Worm (Caenorhabditis elegans): Measurements from ENCODE around the gene Y62H9A.12.
A peak's percentile ranks its signal among the peaks of the same experiment; 100 is the strongest.

The Y62H9A.12 gene

DNA sequence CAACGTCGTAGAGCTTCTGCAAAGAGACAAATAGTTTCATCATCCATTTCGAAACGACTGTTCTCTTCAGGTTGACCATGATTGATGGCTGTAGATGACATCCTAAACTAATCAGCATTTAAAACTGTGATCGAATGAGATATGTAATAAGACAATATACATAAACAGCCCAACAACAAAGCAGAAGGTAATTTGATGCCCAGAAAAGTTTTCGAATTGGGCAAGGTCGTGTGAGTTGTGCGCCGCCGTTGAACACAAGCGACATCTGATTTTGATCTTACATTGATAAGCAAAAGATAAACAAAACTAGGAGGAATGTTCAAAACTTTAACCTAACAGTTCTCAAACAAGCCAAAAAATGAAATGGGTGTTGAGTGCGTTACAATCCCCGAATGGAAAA is 28.3 kb upstream of the Y62H9A.12 start, which contains the start of gene Y62H9A.7:
Gene Y62H9A.7, minus strand, starts transcription at position 101 of the 400 bp plus-strand sequence.
- TF ChIP-seq ZK546.5 (tag; optimal IDR thresholded peaks at IDR 0.05) (no peak), ama-1 (optimal IDR thresholded peaks at IDR 0.05) (no peak), ztf-4 (tag; optimal IDR thresholded peaks at IDR 0.05) (no peak), nhr-6 (tag; optimal IDR thresholded peaks at IDR 0.05) (no peak), mab-5 (tag; optimal IDR thresholded peaks at IDR 0.05) (no peak), nhr-12 (tag; optimal IDR thresholded peaks at IDR 0.05) (no peak), ztf-1 (GFP tag; conservative IDR thresholded peaks at IDR 0.05) (no peak), nhr-77 (tag; optimal IDR thresholded peaks at IDR 0.05) (no peak), Y55F3AM.14 (GFP tag; optimal IDR thresholded peaks at IDR 0.05) (no peak), ztf-11 (tag; optimal IDR thresholded peaks at IDR 0.05) (no peak), R02D3.7 (tag; optimal IDR thresholded peaks at IDR 0.05) (no peak), sma-9 (GFP tag; optimal IDR thresholded peaks at IDR 0.05) (no peak), sma-9 (tag; optimal IDR thresholded peaks at IDR 0.05) (no peak)

DNA sequence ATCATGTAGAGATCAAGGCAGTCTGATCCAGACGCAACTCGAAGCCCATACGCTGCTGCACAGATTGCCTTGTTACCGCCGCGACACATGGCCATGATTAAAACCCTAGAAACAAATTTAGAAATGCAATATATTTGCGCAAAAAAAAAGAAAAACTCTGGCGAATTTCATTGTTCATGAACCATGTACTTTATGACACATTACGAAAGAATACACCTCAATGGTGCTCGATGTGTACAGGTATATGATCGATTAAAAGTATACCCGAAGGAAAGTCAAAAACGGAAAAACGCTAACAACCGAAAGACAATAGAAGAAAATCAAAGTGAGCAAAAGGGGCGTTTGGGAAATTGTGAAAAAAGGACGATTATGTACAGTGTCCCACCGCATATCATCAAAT is 21.6 kb upstream of the Y62H9A.12 start, which contains the start of gene Y62H9A.8:
Gene Y62H9A.8, minus strand, starts transcription at position 101 of the 400 bp plus-strand sequence.
- no peak for TF ChIP-seq nhr-21 (tag; optimal IDR thresholded peaks at IDR 0.05)
- TF ChIP-seq ZK546.5 (tag; optimal IDR thresholded peaks at IDR 0.05): no peak
- TF ChIP-seq alr-1 (tag; optimal IDR thresholded peaks at IDR 0.05): no peak
- no peak for TF ChIP-seq ama-1 (optimal IDR thresholded peaks at IDR 0.05)
- TF ChIP-seq C34F6.9 (tag; optimal IDR thresholded peaks at IDR 0.05): no peak
- TF ChIP-seq fos-1 (tag; optimal IDR thresholded peaks at IDR 0.05): no peak
- no peak for TF ChIP-seq mab-5 (tag; optimal IDR thresholded peaks at IDR 0.05)
- TF ChIP-seq Y55F3AM.14 (GFP tag; optimal IDR thresholded peaks at IDR 0.05): no peak
- TF ChIP-seq mdl-1 (tag; optimal IDR thresholded peaks at IDR 0.05): no peak
- TF ChIP-seq dmd-4 (tag; optimal IDR thresholded peaks at IDR 0.05): no peak
- no peak for TF ChIP-seq zag-1 (tag; optimal IDR thresholded peaks at IDR 0.05)
- no peak for TF ChIP-seq crh-2 (tag; optimal IDR thresholded peaks at IDR 0.05)
- no peak for TF ChIP-seq ceh-16 (tag; optimal IDR thresholded peaks at IDR 0.05)
- TF ChIP-seq snpc-4 (tag; optimal IDR thresholded peaks at IDR 0.05): no peak

DNA sequence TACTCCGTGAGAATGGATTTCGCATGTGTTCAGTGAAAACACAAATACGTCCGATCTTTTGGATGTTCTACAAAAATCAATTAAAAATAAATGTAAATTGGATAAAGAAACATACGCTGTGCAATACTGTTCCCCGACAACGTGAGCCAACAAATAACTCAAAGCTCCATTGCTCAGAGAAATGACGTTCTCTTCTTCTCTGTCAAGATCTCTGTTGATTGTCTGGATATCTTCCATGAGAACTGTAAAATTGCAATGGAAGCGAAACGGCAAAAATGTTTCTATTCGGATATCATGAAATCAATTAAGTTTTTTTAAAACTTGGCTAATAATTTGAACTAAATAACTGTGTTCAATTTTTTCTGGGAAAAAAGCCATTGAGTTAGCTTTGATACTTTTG is 17.2 kb upstream of the Y62H9A.12 start:
- TF ChIP-seq crh-2 (tag; optimal IDR thresholded peaks at IDR 0.05): no peak
- TF ChIP-seq ama-1 (optimal IDR thresholded peaks at IDR 0.05): no peak
- no peak for TF ChIP-seq nhr-21 (tag; optimal IDR thresholded peaks at IDR 0.05)
- TF ChIP-seq lin-39 (tag; optimal IDR thresholded peaks at IDR 0.05): no peak
- no peak for TF ChIP-seq Y55F3AM.14 (GFP tag; optimal IDR thresholded peaks at IDR 0.05)
- no peak for TF ChIP-seq zag-1 (tag; optimal IDR thresholded peaks at IDR 0.05)
- TF ChIP-seq mdl-1 (tag; optimal IDR thresholded peaks at IDR 0.05): no peak
- TF ChIP-seq unc-39 (tag; optimal IDR thresholded peaks at IDR 0.05): no peak
- no peak for TF ChIP-seq nhr-6 (tag; optimal IDR thresholded peaks at IDR 0.05)
- TF ChIP-seq alr-1 (tag; optimal IDR thresholded peaks at IDR 0.05): no peak
- TF ChIP-seq lsy-2 (tag; optimal IDR thresholded peaks at IDR 0.05): no peak
- TF ChIP-seq lin-13 (GFP tag; optimal IDR thresholded peaks at IDR 0.05): no peak
- TF ChIP-seq lin-11 (tag; optimal IDR thresholded peaks at IDR 0.05): no peak
- no peak for TF ChIP-seq elt-1 (tag; optimal IDR thresholded peaks at IDR 0.05)
- TF ChIP-seq nhr-23 (tag; optimal IDR thresholded peaks at IDR 0.05): no peak
- TF ChIP-seq blmp-1 (tag; optimal IDR thresholded peaks at IDR 0.05; ENCODE audit: insufficient read depth): no peak
- no peak for TF ChIP-seq snpc-4 (tag; optimal IDR thresholded peaks at IDR 0.05)
- no peak for TF ChIP-seq egl-27 (tag; optimal IDR thresholded peaks at IDR 0.05)
- no peak for TF ChIP-seq mab-5 (tag; optimal IDR thresholded peaks at IDR 0.05)
- TF ChIP-seq ztf-11 (tag; optimal IDR thresholded peaks at IDR 0.05): no peak

DNA sequence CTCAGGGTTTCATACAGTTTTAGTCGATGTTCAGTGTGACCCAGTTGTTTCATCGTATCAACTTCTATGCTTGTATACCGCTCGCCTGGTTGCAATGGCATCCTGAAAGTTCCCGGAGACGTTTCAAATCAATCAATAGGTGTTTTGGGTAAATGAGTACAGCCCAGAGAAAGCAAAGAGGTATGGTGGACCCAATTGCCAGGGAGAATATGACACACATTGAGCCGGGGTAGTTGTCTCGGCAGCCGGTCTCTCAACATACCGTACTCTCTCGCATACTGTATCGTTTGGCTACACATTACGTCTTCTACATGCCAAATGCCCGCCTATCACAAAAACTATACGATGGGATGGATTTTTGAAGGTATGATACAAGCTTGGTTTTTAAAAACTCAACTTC is 15.9 kb upstream of the Y62H9A.12 start, which contains the start of gene Y62H9A.9:
Gene Y62H9A.9, minus strand, starts transcription at position 101 of the 400 bp plus-strand sequence.
- TF ChIP-seq lin-39 (tag; optimal IDR thresholded peaks at IDR 0.05): no peak
- no peak for TF ChIP-seq blmp-1 (tag; optimal IDR thresholded peaks at IDR 0.05; ENCODE audit: insufficient read depth)
- TF ChIP-seq lin-11 (tag; optimal IDR thresholded peaks at IDR 0.05): no peak
- TF ChIP-seq lin-13 (GFP tag; optimal IDR thresholded peaks at IDR 0.05): no peak
- no peak for TF ChIP-seq mdl-1 (tag; optimal IDR thresholded peaks at IDR 0.05)
- TF ChIP-seq skn-1 (tag; optimal IDR thresholded peaks at IDR 0.05): no peak
- no peak for TF ChIP-seq dmd-4 (tag; optimal IDR thresholded peaks at IDR 0.05)
- no peak for TF ChIP-seq nhr-6 (tag; optimal IDR thresholded peaks at IDR 0.05)
- TF ChIP-seq nhr-77 (tag; optimal IDR thresholded peaks at IDR 0.05): no peak
- TF ChIP-seq unc-55 (GFP tag; optimal IDR thresholded peaks at IDR 0.05): no peak
- no peak for TF ChIP-seq fos-1 (tag; optimal IDR thresholded peaks at IDR 0.05)
- TF ChIP-seq C34F6.9 (tag; optimal IDR thresholded peaks at IDR 0.05): no peak

DNA sequence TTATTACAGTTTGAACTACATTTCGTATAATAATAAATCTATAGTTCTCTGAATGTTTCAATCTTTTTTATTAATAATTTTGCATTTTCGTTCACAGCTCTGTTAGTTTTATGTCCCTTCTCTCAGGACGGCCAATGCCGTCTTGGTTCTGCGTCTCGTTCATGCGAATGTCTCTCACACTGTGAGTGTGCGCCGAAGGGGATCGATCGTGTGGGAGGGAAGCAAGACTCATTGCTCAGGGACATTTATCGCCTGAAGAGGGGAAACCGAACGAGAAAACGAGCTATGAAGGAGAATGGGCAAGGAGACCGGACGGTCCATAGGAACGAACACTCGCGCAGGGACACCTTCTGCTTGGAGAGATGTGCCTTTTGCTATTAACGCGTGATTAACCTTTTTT is 14.9 kb upstream of the Y62H9A.12 start:
- TF ChIP-seq mab-5 (tag; optimal IDR thresholded peaks at IDR 0.05) (peak; percentile 1), nhr-25 (tag; optimal IDR thresholded peaks at IDR 0.05) (no peak), mdl-1 (tag; optimal IDR thresholded peaks at IDR 0.05) (no peak), nhr-129 (tag; optimal IDR thresholded peaks at IDR 0.05) (no peak)
